Fruit fly (Drosophila melanogaster): ENCODE data around the gene CG9338.

The CG9338 gene

dm6 chr2L:20898478-20899075, 33.6 kb downstream of the CG9338 start:
- no peak for TF ChIP-seq CG17801 (GFP tag; optimal IDR thresholded peaks at IDR 0.05; ENCODE audit: partially characterized antibody)

DNA sequence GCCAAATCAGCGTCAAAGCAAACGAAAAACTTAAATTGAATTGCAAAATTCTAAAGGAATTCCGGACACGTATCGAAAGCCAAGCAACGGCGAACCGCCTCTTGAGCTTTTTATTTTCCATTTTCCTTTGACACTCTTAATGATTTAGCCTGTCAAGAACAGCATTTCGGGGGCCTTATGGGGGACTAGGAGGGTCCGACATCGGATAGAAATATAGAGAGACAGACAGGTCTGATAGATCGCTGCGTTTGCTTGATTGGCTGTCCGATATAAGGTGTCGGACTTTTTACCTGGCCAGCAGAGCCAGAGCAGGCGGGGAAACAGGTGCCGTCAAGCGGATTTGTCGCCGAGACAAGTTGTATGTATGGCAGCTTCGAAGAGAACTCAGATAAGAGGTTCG, 39.3 kb downstream of the CG9338 start:
- TF ChIP-seq CG17801 (GFP tag; optimal IDR thresholded peaks at IDR 0.05; ENCODE audit: partially characterized antibody) = no peak

- TF ChIP-seq CG17801 (GFP tag; optimal IDR thresholded peaks at IDR 0.05; ENCODE audit: partially characterized antibody) = no peak
These were observed 40.0 kb downstream of the CG9338 start for dm6 chr2L:20905025-20905424.

dm6 chr2L:20907995-20908654, 43.1 kb downstream of the CG9338 start:
- no peak for TF ChIP-seq CG17801 (GFP tag; optimal IDR thresholded peaks at IDR 0.05; ENCODE audit: partially characterized antibody)

- TF ChIP-seq CG17801 (GFP tag; optimal IDR thresholded peaks at IDR 0.05; ENCODE audit: partially characterized antibody) = peak; percentile 54
These were observed 44.3 kb downstream of the CG9338 start for dm6 chr2L:20909301-20909700.

DNA sequence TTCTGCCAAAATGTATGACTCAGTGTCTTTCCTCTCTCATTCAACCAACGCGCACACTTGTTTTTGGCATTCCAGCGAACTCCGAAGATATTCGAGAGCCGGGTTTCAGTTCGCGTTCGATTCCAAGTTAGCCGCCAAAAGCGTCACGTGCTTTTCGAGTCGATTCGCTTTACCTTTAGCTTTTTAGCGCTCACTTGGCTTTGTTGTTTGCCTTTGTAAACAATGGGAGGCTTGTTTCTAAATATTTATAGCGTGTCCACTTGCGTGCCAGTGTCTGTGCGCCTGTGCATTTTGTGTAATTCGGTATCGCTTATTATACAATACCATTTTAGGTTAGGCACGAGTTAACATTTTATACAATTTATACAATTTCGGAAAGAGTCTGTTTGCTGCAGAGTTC, 46.4 kb downstream of the CG9338 start:
- no peak for TF ChIP-seq CG17801 (GFP tag; optimal IDR thresholded peaks at IDR 0.05; ENCODE audit: partially characterized antibody)

- no peak for TF ChIP-seq CG17801 (GFP tag; optimal IDR thresholded peaks at IDR 0.05; ENCODE audit: partially characterized antibody)
These were observed 47.8 kb downstream of the CG9338 start for dm6 chr2L:20912789-20913300.

DNA sequence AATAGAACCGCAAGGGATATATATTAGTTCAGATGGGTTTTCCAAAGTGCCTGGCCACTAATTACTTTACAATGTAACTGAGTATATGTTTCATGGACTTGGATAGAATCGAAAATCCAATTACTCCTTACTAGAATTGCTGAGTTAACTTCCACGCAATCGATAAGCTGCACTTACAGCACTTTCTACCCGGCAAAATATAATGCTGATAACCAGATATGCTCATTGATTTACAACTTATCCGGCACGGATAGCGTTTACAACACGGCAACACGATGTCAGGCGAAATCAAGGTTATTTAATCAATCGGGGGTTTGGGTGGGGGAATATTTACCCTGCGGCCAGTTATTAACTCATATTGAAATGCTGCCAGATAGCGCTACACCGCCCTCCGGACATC, 48.5 kb downstream of the CG9338 start:
- TF ChIP-seq CG17801 (GFP tag; optimal IDR thresholded peaks at IDR 0.05; ENCODE audit: partially characterized antibody) = no peak

DNA sequence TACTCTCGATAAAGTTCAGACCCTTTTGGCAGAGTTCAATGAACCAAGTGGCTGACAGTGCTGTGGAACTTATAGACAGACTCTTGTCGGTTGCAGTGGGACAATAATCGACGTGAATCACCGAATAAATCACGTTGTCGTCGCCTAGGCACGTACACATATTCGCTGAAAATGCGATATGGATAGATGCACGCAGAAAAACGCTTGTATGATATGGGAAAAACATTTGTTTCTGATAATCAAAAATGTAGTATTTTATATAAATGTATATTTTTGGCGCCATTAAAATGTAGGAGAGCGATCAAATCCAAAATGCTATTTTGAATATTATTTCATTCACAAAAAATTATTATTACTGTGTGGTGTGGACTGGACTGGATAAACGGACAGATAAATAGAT, 50.2 kb downstream of the CG9338 start:
- peak; percentile 32 for TF ChIP-seq CG17801 (GFP tag; optimal IDR thresholded peaks at IDR 0.05; ENCODE audit: partially characterized antibody)

- no peak for TF ChIP-seq CG17801 (GFP tag; optimal IDR thresholded peaks at IDR 0.05; ENCODE audit: partially characterized antibody)
These were observed 51.7 kb downstream of the CG9338 start for dm6 chr2L:20916672-20917209.
